Fruit fly (Drosophila melanogaster) ovary, adult (tissue): ENCODE data around the gene Hug.
"Not testable (repeated sequence)": the region's sequence is repeated elsewhere in the genome, so short reads cannot be mapped to it uniquely, and the experiment has no call there.

Experiments
- CG17801 ChIP-seq: fragments of 200-800 bp; optimal IDR thresholded peaks from 2 replicates; lab custom pipeline; 2019; ENCODE audit warnings: missing biosample characterization, mild to moderate bottlenecking, missing genetic modification characterization, moderate library complexity; ENCODE audit not compliant: partially characterized antibody

The Hug gene

DNA sequence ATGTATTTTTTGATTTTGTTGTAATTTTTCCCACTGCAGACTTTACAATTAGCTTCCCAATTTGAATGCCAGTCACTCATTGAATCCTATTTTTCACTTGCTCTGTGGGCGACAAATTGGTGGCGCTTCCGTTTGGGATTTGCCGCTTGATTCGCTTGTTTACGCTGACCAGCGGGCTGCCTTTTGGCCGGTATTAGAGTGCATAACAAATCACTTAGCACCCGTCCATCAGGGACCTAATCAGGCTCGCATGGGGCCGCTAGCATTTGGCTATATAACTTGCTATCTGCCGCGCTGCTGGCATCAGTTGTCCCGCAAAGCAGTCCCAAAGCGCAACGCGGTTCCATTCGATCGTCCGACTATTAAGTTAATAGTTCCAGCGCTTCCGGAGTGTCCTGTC lies at the start of gene Hug:
Gene Hug (plus strand): TSS at position 301 of the 400 bp plus-strand sequence.
- no peak for TF ChIP-seq CG17801 (GFP tag; lab: Kevin White, UChicago)

DNA sequence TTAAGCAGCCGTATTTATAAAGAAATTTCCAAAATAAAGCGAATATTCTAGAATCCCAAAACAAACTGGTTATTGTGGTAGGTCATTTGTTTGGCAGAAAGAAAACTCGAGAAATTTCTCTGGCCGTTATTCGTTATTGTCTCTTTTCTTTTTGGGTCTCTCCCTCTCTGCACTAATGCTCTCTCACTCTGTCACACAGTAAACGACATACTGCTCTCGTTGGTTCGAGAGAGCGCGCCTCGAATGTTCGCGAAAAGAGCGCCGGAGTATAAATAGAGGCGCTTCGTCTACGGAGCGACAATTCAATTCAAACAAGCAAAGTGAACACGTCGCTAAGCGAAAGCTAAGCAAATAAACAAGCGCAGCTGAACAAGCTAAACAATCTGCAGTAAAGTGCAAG lies 23.8 kb upstream of the Hug start, which contains the start of gene Hsp70Bbb:
Gene Hsp70Bbb (plus strand): TSS at position 301 of the 400 bp plus-strand sequence.
- TF ChIP-seq CG17801 (GFP tag; lab: Kevin White, UChicago), result not testable (repeated sequence)

DNA sequence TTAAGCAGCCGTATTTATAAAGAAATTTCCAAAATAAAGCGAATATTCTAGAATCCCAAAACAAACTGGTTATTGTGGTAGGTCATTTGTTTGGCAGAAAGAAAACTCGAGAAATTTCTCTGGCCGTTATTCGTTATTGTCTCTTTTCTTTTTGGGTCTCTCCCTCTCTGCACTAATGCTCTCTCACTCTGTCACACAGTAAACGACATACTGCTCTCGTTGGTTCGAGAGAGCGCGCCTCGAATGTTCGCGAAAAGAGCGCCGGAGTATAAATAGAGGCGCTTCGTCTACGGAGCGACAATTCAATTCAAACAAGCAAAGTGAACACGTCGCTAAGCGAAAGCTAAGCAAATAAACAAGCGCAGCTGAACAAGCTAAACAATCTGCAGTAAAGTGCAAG lies 20.5 kb upstream of the Hug start, which contains the start of gene Hsp70Bb:
Gene Hsp70Bb (plus strand): TSS at position 301 of the 400 bp plus-strand sequence.
- TF ChIP-seq CG17801 (GFP tag; lab: Kevin White, UChicago), result not testable (repeated sequence)

DNA sequence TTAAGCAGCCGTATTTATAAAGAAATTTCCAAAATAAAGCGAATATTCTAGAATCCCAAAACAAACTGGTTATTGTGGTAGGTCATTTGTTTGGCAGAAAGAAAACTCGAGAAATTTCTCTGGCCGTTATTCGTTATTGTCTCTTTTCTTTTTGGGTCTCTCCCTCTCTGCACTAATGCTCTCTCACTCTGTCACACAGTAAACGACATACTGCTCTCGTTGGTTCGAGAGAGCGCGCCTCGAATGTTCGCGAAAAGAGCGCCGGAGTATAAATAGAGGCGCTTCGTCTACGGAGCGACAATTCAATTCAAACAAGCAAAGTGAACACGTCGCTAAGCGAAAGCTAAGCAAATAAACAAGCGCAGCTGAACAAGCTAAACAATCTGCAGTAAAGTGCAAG lies 17.2 kb upstream of the Hug start, which contains the start of gene Hsp70Bc:
Gene Hsp70Bc (plus strand): TSS at position 301 of the 400 bp plus-strand sequence.
- TF ChIP-seq CG17801 (GFP tag; lab: Kevin White, UChicago), result not testable (repeated sequence)

DNA sequence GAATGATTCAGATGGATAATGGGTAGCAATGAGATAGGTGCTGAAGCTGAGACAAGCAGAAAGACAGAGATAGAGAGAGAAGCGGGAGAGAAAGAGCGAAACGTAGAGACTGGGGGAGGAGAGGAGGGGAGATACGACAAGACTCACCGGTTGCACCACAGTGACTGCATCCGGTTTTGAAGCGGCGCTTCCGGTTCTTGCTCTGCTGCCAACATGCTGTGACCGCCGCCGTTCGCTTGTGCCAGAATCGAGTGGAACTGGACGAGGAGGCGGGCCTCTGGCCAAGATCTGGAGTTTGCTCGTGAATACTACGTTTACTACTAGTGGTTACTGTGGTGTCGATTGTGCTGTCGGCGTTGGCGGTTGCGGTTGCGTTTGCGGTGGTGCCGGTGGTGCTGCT lies 11.0 kb upstream of the Hug start:
- no peak for TF ChIP-seq CG17801 (GFP tag; lab: Kevin White, UChicago)

DNA sequence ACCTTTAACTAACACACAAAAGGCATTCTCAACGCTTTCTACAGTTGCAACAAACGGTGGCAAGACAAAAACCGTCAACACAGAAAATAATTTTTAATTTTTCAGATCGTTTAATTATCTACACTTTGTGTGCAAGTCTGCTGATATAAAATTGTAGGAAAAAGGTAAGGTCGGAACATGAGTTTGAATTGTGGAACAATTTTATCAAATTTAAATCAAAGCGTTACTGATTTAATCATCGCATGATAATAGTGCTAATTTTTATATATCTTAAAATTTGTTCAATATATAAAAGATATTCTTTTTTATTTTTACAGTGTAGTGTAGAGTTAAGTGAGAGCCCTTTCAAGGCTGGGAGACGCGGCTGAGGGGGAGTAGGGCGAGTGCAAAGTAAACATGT lies 17.0 kb downstream of the Hug start:
- no peak for TF ChIP-seq CG17801 (GFP tag; lab: Kevin White, UChicago)

DNA sequence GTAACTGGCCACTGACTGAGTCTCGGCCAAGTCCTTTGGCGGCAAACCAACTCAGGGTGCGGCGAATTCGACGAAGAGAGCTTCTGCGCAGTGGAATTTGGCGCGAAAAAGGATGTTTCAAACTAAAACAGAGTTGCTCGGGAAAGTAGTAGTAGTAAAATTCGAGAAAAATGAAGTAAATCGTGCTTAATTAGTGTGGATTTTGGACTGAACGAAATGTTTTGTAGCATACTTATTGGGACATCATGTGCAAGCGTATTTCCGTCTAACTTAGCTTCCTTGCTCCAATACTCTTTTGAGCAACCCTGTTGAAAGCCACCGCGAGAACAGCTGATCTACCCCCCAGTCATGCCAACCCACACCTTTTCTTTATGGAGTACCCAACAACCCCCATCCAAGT lies 22.2 kb downstream of the Hug start, which contains the start of gene Octbeta3R:
Gene Octbeta3R (minus strand): TSS at position 1 of the 400 bp plus-strand sequence.
- TF ChIP-seq CG17801 (GFP tag; lab: Kevin White, UChicago), result no peak

DNA sequence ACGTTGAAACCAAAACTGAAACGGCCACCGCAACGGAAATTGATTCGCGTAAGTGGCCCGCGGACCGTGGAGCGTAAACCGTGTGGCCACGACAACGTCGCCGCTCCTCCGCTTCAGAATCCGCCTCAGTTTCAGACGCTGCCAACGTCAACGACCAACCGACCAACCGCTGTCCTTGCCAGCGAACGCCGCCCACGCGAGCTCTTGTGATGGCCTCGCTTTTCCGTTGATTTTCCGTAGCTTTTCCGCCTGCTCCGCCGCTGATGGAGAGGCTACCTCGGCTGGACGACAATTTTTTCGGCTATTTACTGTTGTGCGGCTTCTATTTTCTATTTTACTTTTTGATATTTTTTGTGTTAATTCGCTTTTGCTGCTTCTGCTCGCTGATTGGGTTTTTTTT lies 35.2 kb downstream of the Hug start:
- TF ChIP-seq CG17801 (GFP tag; lab: Kevin White, UChicago), result no peak

DNA sequence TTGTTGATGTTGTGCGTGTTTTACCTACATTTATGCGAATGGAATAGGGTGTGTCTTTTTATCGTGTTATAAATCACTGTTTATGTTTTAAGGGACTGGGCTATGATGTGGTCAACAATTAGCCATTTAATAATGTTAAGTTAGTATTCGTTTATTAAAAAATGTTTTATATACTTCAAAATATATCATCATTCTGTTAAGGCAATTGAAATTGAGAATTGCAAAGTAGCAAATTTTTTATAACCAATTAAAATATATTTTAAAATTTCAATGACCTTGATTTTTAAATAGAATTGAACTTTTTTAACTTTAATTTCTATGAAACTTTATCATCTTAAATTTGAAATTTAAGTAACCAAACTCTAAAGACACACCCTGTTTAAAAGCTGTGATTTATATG lies 36.0 kb downstream of the Hug start:
- TF ChIP-seq CG17801 (GFP tag; lab: Kevin White, UChicago), result no peak

DNA sequence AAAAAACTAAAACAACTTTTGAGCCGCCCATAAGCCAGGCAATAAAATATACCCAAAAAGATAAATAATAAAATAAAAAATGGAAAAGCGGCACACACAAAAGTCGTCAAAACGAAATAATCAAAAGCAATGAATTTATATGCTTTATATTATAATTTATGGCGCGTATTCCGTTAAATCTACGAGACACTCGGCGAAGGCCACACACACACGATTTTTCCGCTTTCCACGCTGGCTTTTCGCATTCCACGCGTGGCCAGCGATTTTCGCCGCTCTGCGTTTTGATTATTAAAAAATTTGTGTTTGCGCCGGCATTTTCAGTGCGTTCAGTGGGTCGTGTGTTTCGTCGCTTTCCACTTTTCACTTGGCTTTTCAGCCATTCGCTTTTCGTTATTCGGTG lies 42.8 kb downstream of the Hug start:
- no peak for TF ChIP-seq CG17801 (GFP tag; lab: Kevin White, UChicago)
